Worm (Caenorhabditis elegans): ENCODE data around the gene ctsa-4.1.

The ctsa-4.1 gene

ce11 chrII:6380866-6381265 lies 14.1 kb downstream of the ctsa-4.1 start, which contains the start of gene F58F12.12:
Gene F58F12.12, plus strand, starts transcription at chrII:6381166.
- TF ChIP-seq blmp-1 (tag; optimal IDR thresholded peaks at IDR 0.05) (peak; percentile 5), ztf-11 (tag; optimal IDR thresholded peaks at IDR 0.05) (no peak), nhr-12 (tag; optimal IDR thresholded peaks at IDR 0.05) (no peak), nhr-20 (tag; optimal IDR thresholded peaks at IDR 0.05) (no peak), fkh-10 (GFP tag; optimal IDR thresholded peaks at IDR 0.05) (no peak)

- TF ChIP-seq aly-2 (tag; optimal IDR thresholded peaks at IDR 0.05) (no peak), F16B12.6 (tag; optimal IDR thresholded peaks at IDR 0.05) (peak; percentile 22), snpc-4 (tag; optimal IDR thresholded peaks at IDR 0.05) (peak; percentile 64), aha-1 (tag; optimal IDR thresholded peaks at IDR 0.05) (no peak), swsn-7 (tag; optimal IDR thresholded peaks at IDR 0.05) (peak; percentile 44), sptf-1 (tag; optimal IDR thresholded peaks at IDR 0.05) (no peak), nhr-47 (tag; optimal IDR thresholded peaks at IDR 0.05) (peak; percentile 72), vab-15 (tag; optimal IDR thresholded peaks at IDR 0.05) (no peak), isw-1 (GFP tag; IDR thresholded peaks at IDR 0.05) (peak; percentile 70), nhr-84 (tag; optimal IDR thresholded peaks at IDR 0.05) (no peak), ceh-88 (GFP tag; IDR thresholded peaks at IDR 0.05) (no peak), nhr-20 (tag; optimal IDR thresholded peaks at IDR 0.05) (peak; percentile 62), elt-3 (tag; optimal IDR thresholded peaks at IDR 0.05) (peak in 1 of 6 experiments; percentile 21), zag-1 (tag; optimal IDR thresholded peaks at IDR 0.05) (no peak), nhr-90 (tag; optimal IDR thresholded peaks at IDR 0.05; ENCODE audit: poor library complexity) (peak; percentile 51), nhr-237 (tag; optimal IDR thresholded peaks at IDR 0.05) (no peak), ceh-90 (tag; optimal IDR thresholded peaks at IDR 0.05) (peak; percentile 83), lin-14 (GFP tag; optimal IDR thresholded peaks at IDR 0.05) (peak; percentile 73), fkh-4 (tag; optimal IDR thresholded peaks at IDR 0.05; ENCODE audit: borderline replicate concordance) (no peak), mep-1 (tag; optimal IDR thresholded peaks at IDR 0.05) (peak; percentile 81), dpl-1 (GFP tag; optimal IDR thresholded peaks at IDR 0.05) (peak; percentile 50 to 76 (median 62)), ztf-11 (tag; optimal IDR thresholded peaks at IDR 0.05) (peak in 1 of 2 experiments; percentile 51), nhr-71 (tag; optimal IDR thresholded peaks at IDR 0.05) (peak; percentile 72), zip-4 (GFP tag; optimal IDR thresholded peaks at IDR 0.05) (no peak), pax-3 (tag; optimal IDR thresholded peaks at IDR 0.05) (peak; percentile 38), hpl-2 (GFP tag; optimal IDR thresholded peaks at IDR 0.05) (no peak), egl-27 (tag; optimal IDR thresholded peaks at IDR 0.05) (no peak), unc-30 (tag; optimal IDR thresholded peaks at IDR 0.05) (no peak), nhr-85 (tag) (peak; percentile 87), ama-1 (optimal IDR thresholded peaks at IDR 0.05) (no peak), irx-1 (tag; optimal IDR thresholded peaks at IDR 0.05) (peak; percentile 73), dsc-1 (tag; optimal IDR thresholded peaks at IDR 0.05) (peak; percentile 35), fkh-10 (GFP tag; optimal IDR thresholded peaks at IDR 0.05) (no peak), fos-1 (tag; optimal IDR thresholded peaks at IDR 0.05) (no peak), lin-15B (tag; optimal IDR thresholded peaks at IDR 0.05) (peak; percentile 87), jun-1 (tag; optimal IDR thresholded peaks at IDR 0.05) (peak; percentile 44), ceh-63 (GFP tag; optimal IDR thresholded peaks at IDR 0.05) (no peak), ceh-8 (GFP tag; optimal IDR thresholded peaks at IDR 0.05) (no peak), C16A3.4 (tag; optimal IDR thresholded peaks at IDR 0.05) (peak; percentile 78), lin-13 (GFP tag; optimal IDR thresholded peaks at IDR 0.05) (peak; percentile 50), unc-130 (tag; optimal IDR thresholded peaks at IDR 0.05) (peak; percentile 55), pag-3 (tag; optimal IDR thresholded peaks at IDR 0.05; ENCODE audit: borderline replicate concordance, insufficient read depth) (no peak), nhr-76 (tag; optimal IDR thresholded peaks at IDR 0.05) (no peak), sox-4 (tag; optimal IDR thresholded peaks at IDR 0.05) (peak; percentile 41), grh-1 (GFP tag; IDR thresholded peaks at IDR 0.05) (no peak), blmp-1 (tag; optimal IDR thresholded peaks at IDR 0.05) (peak; percentile 75), ces-1 (GFP tag; optimal IDR thresholded peaks at IDR 0.05) (no peak), mab-9 (GFP tag; IDR thresholded peaks at IDR 0.05) (no peak), unc-62 (GFP tag; optimal IDR thresholded peaks at IDR 0.05) (no peak)
These were observed 16.4 kb downstream of the ctsa-4.1 start, which contains the start of gene F58F12.1 for ce11 chrII:6383183-6383695. Gene F58F12.1, plus strand, starts transcription at chrII:6383645.
